Worm (Caenorhabditis elegans): ENCODE data around the gene rpn-5.

The rpn-5 gene

DNA sequence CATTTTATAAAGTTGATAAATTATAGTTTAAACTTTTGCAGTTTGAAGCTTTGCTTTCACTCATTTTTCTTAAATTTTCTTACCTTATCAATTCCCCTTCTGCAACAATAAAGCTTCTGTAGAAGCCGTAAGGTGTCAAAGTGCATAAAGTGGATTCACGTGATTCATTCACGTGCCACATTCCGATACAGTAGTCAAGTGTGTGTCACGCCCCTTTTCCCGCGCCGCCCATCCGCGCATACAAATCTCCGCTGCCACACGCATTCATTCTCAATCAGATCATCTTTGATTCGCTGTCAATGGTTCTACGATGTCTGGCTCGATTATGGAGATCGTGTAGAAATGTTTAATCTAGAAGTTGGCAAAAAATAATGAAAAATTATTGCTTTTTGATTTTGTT lies 48.8 kb upstream of the rpn-5 start:
- TF ChIP-seq nhr-21 (tag; optimal IDR thresholded peaks at IDR 0.05) = peak; percentile 33
- peak; percentile 12 for TF ChIP-seq sma-3 (GFP tag; optimal IDR thresholded peaks at IDR 0.05)
- TF ChIP-seq sma-9 (GFP tag; optimal IDR thresholded peaks at IDR 0.05) = peak; percentile 40
- no peak for TF ChIP-seq sma-9 (tag; optimal IDR thresholded peaks at IDR 0.05)
- peak; percentile 18 for TF ChIP-seq nhr-25 (tag; optimal IDR thresholded peaks at IDR 0.05)
- no peak for TF ChIP-seq alr-1 (tag; optimal IDR thresholded peaks at IDR 0.05)
- no peak for TF ChIP-seq nhr-77 (tag; optimal IDR thresholded peaks at IDR 0.05)
- no peak for TF ChIP-seq peb-1 (tag; optimal IDR thresholded peaks at IDR 0.05)
- TF ChIP-seq lsy-2 (tag; optimal IDR thresholded peaks at IDR 0.05) = peak in 1 of 2 experiments; percentile 4

- TF ChIP-seq mbf-1 (tag; optimal IDR thresholded peaks at IDR 0.05) = no peak
- TF ChIP-seq sem-4 (tag; optimal IDR thresholded peaks at IDR 0.05) = no peak
- TF ChIP-seq sma-3 (GFP tag; optimal IDR thresholded peaks at IDR 0.05) = peak; percentile 85
- TF ChIP-seq nhr-11 (tag; optimal IDR thresholded peaks at IDR 0.05) = peak; percentile 43
- TF ChIP-seq nhr-21 (tag; optimal IDR thresholded peaks at IDR 0.05) = peak; percentile 90
- peak; percentile 33 for TF ChIP-seq gmeb-1 (tag; optimal IDR thresholded peaks at IDR 0.05)
- no peak for TF ChIP-seq unc-55 (GFP tag; optimal IDR thresholded peaks at IDR 0.05)
- TF ChIP-seq zag-1 (tag; optimal IDR thresholded peaks at IDR 0.05) = no peak
- TF ChIP-seq R02D3.7 (tag; optimal IDR thresholded peaks at IDR 0.05) = no peak
- no peak for TF ChIP-seq nhr-23 (tag; optimal IDR thresholded peaks at IDR 0.05)
- no peak for TF ChIP-seq ceh-16 (tag; optimal IDR thresholded peaks at IDR 0.05)
- TF ChIP-seq egl-27 (tag; optimal IDR thresholded peaks at IDR 0.05) = peak; percentile 78
- no peak for TF ChIP-seq nhr-12 (tag; optimal IDR thresholded peaks at IDR 0.05)
- TF ChIP-seq peb-1 (tag; optimal IDR thresholded peaks at IDR 0.05) = no peak
- TF ChIP-seq nhr-77 (tag; optimal IDR thresholded peaks at IDR 0.05) = no peak
- TF ChIP-seq ztf-11 (tag; optimal IDR thresholded peaks at IDR 0.05) = no peak
- peak; percentile 96 for TF ChIP-seq sma-9 (GFP tag; optimal IDR thresholded peaks at IDR 0.05)
- TF ChIP-seq sma-9 (tag; optimal IDR thresholded peaks at IDR 0.05) = peak; percentile 3
- TF ChIP-seq ztf-4 (tag; optimal IDR thresholded peaks at IDR 0.05) = peak; percentile 50
- no peak for TF ChIP-seq nhr-237 (tag; optimal IDR thresholded peaks at IDR 0.05)
- TF ChIP-seq alr-1 (tag; optimal IDR thresholded peaks at IDR 0.05) = no peak
- peak; percentile 88 for TF ChIP-seq blmp-1 (tag; optimal IDR thresholded peaks at IDR 0.05; ENCODE audit: insufficient read depth)
- no peak for TF ChIP-seq unc-62 (GFP tag; optimal IDR thresholded peaks at IDR 0.05)
- TF ChIP-seq F13H6.1 (tag; optimal IDR thresholded peaks at IDR 0.05) = no peak
- TF ChIP-seq elt-3 (tag; optimal IDR thresholded peaks at IDR 0.05) = no peak
- no peak for TF ChIP-seq lin-11 (tag; optimal IDR thresholded peaks at IDR 0.05)
- TF ChIP-seq lin-39 (tag; optimal IDR thresholded peaks at IDR 0.05) = no peak
- no peak for TF ChIP-seq ama-1 (optimal IDR thresholded peaks at IDR 0.05)
- TF ChIP-seq mdl-1 (tag; optimal IDR thresholded peaks at IDR 0.05) = peak in 1 of 2 experiments; percentile 2
- TF ChIP-seq lin-13 (GFP tag; optimal IDR thresholded peaks at IDR 0.05) = no peak
- no peak for TF ChIP-seq C34F6.9 (tag; optimal IDR thresholded peaks at IDR 0.05)
- no peak for TF ChIP-seq snpc-4 (tag; optimal IDR thresholded peaks at IDR 0.05)
- TF ChIP-seq skn-1 (tag; optimal IDR thresholded peaks at IDR 0.05) = no peak
- peak; percentile 44 for TF ChIP-seq crh-2 (tag; optimal IDR thresholded peaks at IDR 0.05)
- TF ChIP-seq ceh-82 (tag; optimal IDR thresholded peaks at IDR 0.05) = no peak
- peak in 1 of 2 experiments; percentile 37 for TF ChIP-seq lsy-2 (tag; optimal IDR thresholded peaks at IDR 0.05)
- peak; percentile 80 for TF ChIP-seq nhr-25 (tag; optimal IDR thresholded peaks at IDR 0.05)
- TF ChIP-seq ztf-1 (GFP tag; conservative IDR thresholded peaks at IDR 0.05) = no peak
- TF ChIP-seq aly-2 (tag; optimal IDR thresholded peaks at IDR 0.05) = no peak
- TF ChIP-seq nhr-10 (tag; optimal IDR thresholded peaks at IDR 0.05) = no peak
- TF ChIP-seq nhr-6 (tag; optimal IDR thresholded peaks at IDR 0.05) = no peak
- TF ChIP-seq unc-39 (tag; optimal IDR thresholded peaks at IDR 0.05) = no peak
- no peak for TF ChIP-seq elt-1 (tag; optimal IDR thresholded peaks at IDR 0.05)
- peak; percentile 13 for TF ChIP-seq nhr-129 (tag; optimal IDR thresholded peaks at IDR 0.05)
- no peak for TF ChIP-seq dmd-4 (tag; optimal IDR thresholded peaks at IDR 0.05)
- TF ChIP-seq mab-5 (tag; optimal IDR thresholded peaks at IDR 0.05) = no peak
- no peak for TF ChIP-seq ZK546.5 (tag; optimal IDR thresholded peaks at IDR 0.05)
- no peak for TF ChIP-seq Y55F3AM.14 (GFP tag; optimal IDR thresholded peaks at IDR 0.05)
- peak; percentile 39 for TF ChIP-seq fos-1 (tag; optimal IDR thresholded peaks at IDR 0.05)
These were observed 47.1 kb upstream of the rpn-5 start for ce11 chrII:4745281-4745680.

Measured in whole organism, L2 larva.